Fruit fly (Drosophila melanogaster) whole organism, pupa: Measurements from ENCODE around the gene PGRP-LD.

Experiments
- CG10348 ChIP-seq: fragments of 200-800 bp; sonication (Bioruptor generic); IDR thresholded peaks from 2 replicates; pipeline ENCODE4 v1.3.6; 2022; ENCODE audit warnings: missing biosample characterization, missing genetic modification characterization
- CG12605 ChIP-seq: fragments of 200-800 bp; sonication (Bioruptor generic); IDR thresholded peaks from 2 replicates; pipeline ENCODE4 v1.3.6; 2022; ENCODE audit warnings: missing biosample characterization, missing genetic modification characterization
- CG13204 ChIP-seq: fragments of 200-800 bp; sonication (Bioruptor generic); optimal IDR thresholded peaks from 2 replicates; lab custom pipeline; 2018; ENCODE audit warnings: missing biosample characterization, mild to moderate bottlenecking, missing genetic modification characterization, moderate library complexity
- CG15710 ChIP-seq: fragments of 200-800 bp; sonication (Bioruptor generic); optimal IDR thresholded peaks from 2 replicates; lab custom pipeline; 2018; ENCODE audit warnings: missing biosample characterization, mild to moderate bottlenecking, missing genetic modification characterization, moderate library complexity
- CG8159 ChIP-seq: fragments of 200-800 bp; sonication (Bioruptor generic); optimal IDR thresholded peaks from 3 replicates; lab custom pipeline; 2018; ENCODE audit warnings: missing biosample characterization, mild to moderate bottlenecking, missing genetic modification characterization, moderate library complexity
- CG9948 ChIP-seq: fragments of 200-800 bp; sonication (Bioruptor generic); optimal IDR thresholded peaks from 2 replicates; lab custom pipeline; 2018; ENCODE audit warnings: missing biosample characterization, mild to moderate bottlenecking, missing genetic modification characterization, moderate library complexity
- D1 ChIP-seq: fragments of 200-800 bp; sonication (Bioruptor generic); optimal IDR thresholded peaks from 2 replicates; lab custom pipeline; 2018; ENCODE audit warnings: missing biosample characterization, mild to moderate bottlenecking, missing genetic modification characterization, moderate library complexity
- EcR ChIP-seq: fragments of 200-800 bp; sonication (Bioruptor generic); optimal IDR thresholded peaks from 3 replicates; lab custom pipeline; 2019; ENCODE audit warnings: missing biosample characterization, missing genetic modification characterization, mild to moderate bottlenecking, moderate library complexity, missing genetic modification reagents
- Pif1B ChIP-seq: fragments of 200-800 bp; sonication (Bioruptor generic); optimal IDR thresholded peaks from 3 replicates; lab custom pipeline; 2016; ENCODE audit warnings: missing biosample characterization, missing genetic modification characterization

DNA sequence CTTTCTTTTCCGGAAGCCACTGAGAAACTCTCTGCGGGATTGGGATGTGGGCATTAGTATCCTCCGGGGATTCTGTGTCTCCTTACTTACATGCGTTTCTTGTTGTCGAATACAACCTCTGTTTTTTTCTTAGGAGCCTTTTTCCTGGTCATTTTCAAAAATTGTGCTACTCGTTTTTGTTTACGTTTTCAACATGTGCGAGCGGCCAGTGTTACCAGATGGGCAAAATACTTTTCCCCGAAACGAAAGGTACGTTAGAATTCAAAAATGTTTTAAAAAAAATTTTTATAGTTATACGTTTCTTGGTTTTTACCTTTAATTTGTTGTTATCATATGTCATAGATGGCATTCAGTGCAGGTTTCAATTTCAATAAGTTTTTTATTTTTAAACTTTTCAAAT lies 2.7 kb upstream of the PGRP-LD start, which contains the start of gene vito:
- TF ChIP-seq CG10348 (no peak), EcR (GFP tag; lab: Kevin White, UChicago) (no peak), CG15710 (tag; lab: Kevin White, UChicago) (no peak), CG9948 (tag; lab: Kevin White, UChicago) (no peak), Pif1B (GFP tag; lab: Kevin White, UChicago) (no peak), CG8159 (tag; lab: Kevin White, UChicago) (no peak), D1 (no peak), CG12605 (GFP tag; lab: Robert Waterston, UW) (no peak), CG13204 (GFP tag; lab: Kevin White, UChicago) (no peak)
